Fruit fly (Drosophila melanogaster) whole organism, prepupa: ENCODE results near the gene CG46244.

ENCODE experiments used
- CG10669 ChIP-seq: fragments of 200-800 bp; sonication (Bioruptor generic); optimal IDR thresholded peaks from 3 replicates; lab custom pipeline; 2018; ENCODE audit warnings: missing biosample characterization, mild to moderate bottlenecking, missing genetic modification characterization, moderate library complexity
- CG6163 ChIP-seq: fragments of 200-800 bp; sonication (Bioruptor generic); IDR thresholded peaks from 3 replicates; pipeline ENCODE4 v1.3.6; 2022; ENCODE audit warnings: missing biosample characterization, missing genetic modification characterization
- Eip75B ChIP-seq: fragments of 200-800 bp; sonication (Bioruptor generic); optimal IDR thresholded peaks from 3 replicates; lab custom pipeline; 2016; ENCODE audit warnings: missing biosample characterization, missing genetic modification characterization
- Ets96B ChIP-seq: fragments of 200-800 bp; optimal IDR thresholded peaks from 2 replicates; lab custom pipeline; 2019; ENCODE audit warnings: missing biosample characterization, mild to moderate bottlenecking, missing genetic modification characterization, moderate library complexity
- Lpt ChIP-seq: fragments of 200-800 bp; sonication (Bioruptor generic); optimal IDR thresholded peaks from 3 replicates; lab custom pipeline; 2016; ENCODE audit warnings: missing biosample characterization, missing genetic modification characterization
- dsx ChIP-seq: fragments of 200-800 bp; optimal IDR thresholded peaks from 3 replicates; lab custom pipeline; 2019; ENCODE audit warnings: missing biosample characterization, mild to moderate bottlenecking, missing genetic modification characterization, moderate library complexity; ENCODE audit not compliant: poor library complexity, severe bottlenecking
- fd59A ChIP-seq: fragments of 200-800 bp; sonication (Bioruptor generic); optimal IDR thresholded peaks from 2 replicates; lab custom pipeline; 2017; ENCODE audit warnings: missing biosample characterization, mild to moderate bottlenecking, missing genetic modification characterization, missing genetic modification reagents
- salr ChIP-seq, 2 experiments: fragments of 200-800 bp; sonication (Bioruptor generic); optimal IDR thresholded peaks; 3 replicates each; lab custom pipeline; 2016 to 2018; ENCODE audit warnings: missing biosample characterization in 2 of 2, missing genetic modification characterization in 2 of 2, mild to moderate bottlenecking in 1 of 2

DNA sequence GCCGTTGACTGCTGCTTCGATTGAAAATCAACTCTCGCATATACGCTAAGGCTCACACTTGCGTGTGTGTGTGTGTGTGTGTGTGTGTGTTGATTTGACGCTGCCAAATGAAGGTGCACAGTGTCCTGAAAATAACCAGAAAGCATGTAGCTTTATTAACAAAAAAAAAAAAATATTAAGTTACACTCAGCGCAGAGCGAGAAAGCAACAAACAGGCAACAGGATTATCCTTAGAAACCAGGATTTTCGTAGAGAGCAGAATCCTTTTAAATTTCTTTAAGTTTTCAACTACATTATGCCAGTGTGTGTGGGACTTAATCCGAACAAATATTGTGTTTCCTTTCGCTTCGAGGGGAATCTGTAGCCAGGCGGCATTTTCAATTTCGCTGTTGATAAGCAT is 21.6 kb downstream of the CG46244 start:
- TF ChIP-seq dsx (GFP tag; lab: Kevin White, UChicago), result no peak
- no peak for TF ChIP-seq fd59A (GFP tag; lab: Kevin White, UChicago)
- TF ChIP-seq salr (GFP tag; optimal IDR thresholded peaks at IDR 0.05; lab: Kevin White, UChicago), result no peak
- no peak for TF ChIP-seq CG10669 (GFP tag; lab: Kevin White, UChicago)
- TF ChIP-seq Lpt (GFP tag; lab: Kevin White, UChicago), result no peak
- TF ChIP-seq Ets96B (tag; lab: Kevin White, UChicago), result no peak
- no peak for TF ChIP-seq CG6163
- no peak for TF ChIP-seq Eip75B (GFP tag; lab: Kevin White, UChicago)
